Worm (Caenorhabditis elegans) whole organism, L4 larva: ENCODE results near the gene cisd-3.1.

Experiments used
- F10B5.3 ChIP-seq: sonication (generic microtip); optimal IDR thresholded peaks from 2 replicates; lab custom pipeline; 2016; ENCODE audit warnings: mild to moderate bottlenecking, missing genetic modification characterization, missing compliant biosample characterization
- F26F4.8 ChIP-seq: fragments of 200-800 bp; sonication (Bioruptor generic); conservative IDR thresholded peaks from 2 replicates; pipeline ENCODE4 v1.3.6; 2022; ENCODE audit warnings: missing genetic modification characterization, missing compliant biosample characterization
- F49E8.2 ChIP-seq: sonication (generic microtip); optimal IDR thresholded peaks from 2 replicates; lab custom pipeline; 2016; ENCODE audit warnings: missing compliant biosample characterization, mild to moderate bottlenecking, missing genetic modification characterization, borderline replicate concordance
- R02D3.7 ChIP-seq: fragments of 150-350 bp; sonication (generic microtip); optimal IDR thresholded peaks from 3 replicates; lab custom pipeline; 2014; ENCODE audit warnings: missing biosample characterization, missing genetic modification characterization
- Y105C5A.15 ChIP-seq: fragments of 200-800 bp; sonication (Bioruptor generic); IDR thresholded peaks from 2 replicates; pipeline ENCODE4 v1.3.6; 2022; ENCODE audit warnings: missing genetic modification characterization, missing compliant biosample characterization
- Y5F2A.4 ChIP-seq: fragments of 200-800 bp; sonication (Bioruptor generic); optimal IDR thresholded peaks from 2 replicates; lab custom pipeline; 2018; ENCODE audit warnings: mild to moderate bottlenecking, missing genetic modification characterization, missing compliant biosample characterization
- ZK337.2 ChIP-seq: fragments of 200-800 bp; sonication (Bioruptor generic); IDR thresholded peaks from 2 replicates; pipeline ENCODE4 v1.3.6; 2022; ENCODE audit warnings: missing genetic modification reagents, missing genetic modification characterization, missing compliant biosample characterization
- ZK546.5 ChIP-seq, 2 experiments: sonication (generic microtip); optimal IDR thresholded peaks; 2 replicates each; lab custom pipeline; 2017; ENCODE audit warnings: missing biosample characterization in 2 of 2, missing genetic modification characterization in 2 of 2
- aha-1 ChIP-seq: fragments of 150-350 bp; peaks from one replicate; lab custom pipeline; 2014; ENCODE audit warnings: missing biosample characterization, missing genetic modification characterization
- attf-4 ChIP-seq: sonication (generic microtip); optimal IDR thresholded peaks from 3 replicates; lab custom pipeline; 2017; ENCODE audit warnings: missing biosample characterization, missing genetic modification characterization
- ceh-20 ChIP-seq: fragments of 200-800 bp; sonication (Bioruptor generic); IDR thresholded peaks from 2 replicates; pipeline ENCODE4 v1.3.6; 2022; ENCODE audit warnings: missing genetic modification reagents, missing genetic modification characterization, missing compliant biosample characterization
- ceh-28 ChIP-seq: fragments of 150-350 bp; optimal IDR thresholded peaks from 2 replicates; lab custom pipeline; 2014; ENCODE audit warnings: missing biosample characterization, missing genetic modification reagents, missing genetic modification characterization
- ceh-32 ChIP-seq: sonication (generic microtip); optimal IDR thresholded peaks from 2 replicates; lab custom pipeline; 2016; ENCODE audit warnings: mild to moderate bottlenecking, missing genetic modification characterization, missing compliant biosample characterization; ENCODE audit not compliant: poor library complexity
- ceh-62 ChIP-seq: sonication (generic microtip); optimal IDR thresholded peaks from 2 replicates; lab custom pipeline; 2017; ENCODE audit warnings: missing biosample characterization, missing genetic modification characterization
- ceh-82 ChIP-seq: sonication (generic microtip); optimal IDR thresholded peaks from 2 replicates; lab custom pipeline; 2017; ENCODE audit warnings: missing biosample characterization, missing genetic modification characterization
- cey-2 ChIP-seq: sonication (generic microtip); optimal IDR thresholded peaks from 3 replicates; lab custom pipeline; 2017; ENCODE audit warnings: missing genetic modification characterization, mild to moderate bottlenecking, missing compliant biosample characterization, antibody characterized with exemption, borderline replicate concordance; ENCODE audit not compliant: insufficient read depth
- ctbp-1 ChIP-seq: fragments of 200-800 bp; sonication (Bioruptor generic); IDR thresholded peaks from 2 replicates; pipeline ENCODE4 v1.3.6; 2022; ENCODE audit warnings: missing genetic modification reagents, missing genetic modification characterization, missing compliant biosample characterization
- daf-12 ChIP-seq: fragments of 150-350 bp; optimal IDR thresholded peaks from 2 replicates; lab custom pipeline; 2014; ENCODE audit warnings: missing biosample characterization, missing genetic modification reagents, missing genetic modification characterization
- daf-16 ChIP-seq, 3 experiments: sonication (generic microtip); optimal IDR thresholded peaks; 2 replicates each; lab custom pipeline; 2016 to 2017; ENCODE audit warnings: missing genetic modification characterization in 3 of 3, missing genetic modification reagents in 3 of 3, mild to moderate bottlenecking in 2 of 3, missing compliant biosample characterization in 2 of 3, missing biosample characterization in 1 of 3, moderate library complexity in 1 of 3
- dmd-6 ChIP-seq: fragments of 200-800 bp; sonication (Bioruptor generic); IDR thresholded peaks from 2 replicates; pipeline ENCODE4 v1.3.6; 2022; ENCODE audit warnings: missing genetic modification reagents, missing genetic modification characterization, missing compliant biosample characterization
- dmd-9 ChIP-seq: fragments of 200-800 bp; sonication (Bioruptor generic); IDR thresholded peaks from 2 replicates; pipeline ENCODE4 v1.3.6; 2022; ENCODE audit warnings: missing genetic modification reagents, missing genetic modification characterization, missing compliant biosample characterization
- dve-1 ChIP-seq: sonication (generic microtip); optimal IDR thresholded peaks from 2 replicates; lab custom pipeline; 2017; ENCODE audit warnings: antibody characterized with exemption, mild to moderate bottlenecking, missing genetic modification characterization, missing compliant biosample characterization; ENCODE audit not compliant: insufficient read depth
- egl-43 ChIP-seq: fragments of 200-800 bp; sonication (Bioruptor generic); IDR thresholded peaks from 2 replicates; pipeline ENCODE4 v1.3.6; 2022; ENCODE audit warnings: missing genetic modification reagents, missing genetic modification characterization, missing compliant biosample characterization
- fos-1 ChIP-seq: fragments of 150-350 bp; optimal IDR thresholded peaks from 2 replicates; lab custom pipeline; 2014; ENCODE audit warnings: missing biosample characterization, missing genetic modification characterization
- hif-1 ChIP-seq, 2 experiments: sonication (generic microtip); optimal IDR thresholded peaks; 2 replicates each; lab custom pipeline; 2016 to 2017; ENCODE audit warnings: missing compliant biosample characterization in 2 of 2, missing genetic modification characterization in 2 of 2, missing genetic modification reagents in 2 of 2, missing genotype in 2 of 2, mild to moderate bottlenecking in 1 of 2
- hmg-1.1 ChIP-seq: fragments of 200-800 bp; sonication (Bioruptor generic); IDR thresholded peaks from 2 replicates; pipeline ENCODE4 v1.3.6; 2022; ENCODE audit warnings: missing genetic modification reagents, missing genetic modification characterization, missing compliant biosample characterization
- jun-1 ChIP-seq: fragments of 150-350 bp; optimal IDR thresholded peaks from 2 replicates; lab custom pipeline; 2014; ENCODE audit warnings: missing biosample characterization, missing genetic modification reagents, missing genetic modification characterization
- lin-1 ChIP-seq: fragments of 200-800 bp; sonication (Bioruptor generic); IDR thresholded peaks from 2 replicates; pipeline ENCODE4 v1.3.6; 2022; ENCODE audit warnings: missing genetic modification reagents, missing genetic modification characterization, missing compliant biosample characterization
- lin-13 ChIP-seq: fragments of 150-350 bp; optimal IDR thresholded peaks from 2 replicates; lab custom pipeline; 2014; ENCODE audit warnings: missing biosample characterization, missing genetic modification reagents, missing genetic modification characterization
- lin-38 ChIP-seq: fragments of 200-800 bp; sonication (Bioruptor generic); IDR thresholded peaks from 2 replicates; pipeline ENCODE4 v1.3.6; 2022; ENCODE audit warnings: missing genetic modification reagents, missing genetic modification characterization, missing compliant biosample characterization
- lin-39 ChIP-seq: fragments of 150-350 bp; optimal IDR thresholded peaks from 2 replicates; lab custom pipeline; 2014; ENCODE audit warnings: missing biosample characterization, missing genetic modification reagents, missing genetic modification characterization
- madf-5 ChIP-seq, 2 experiments: fragments of 200-800 bp; sonication (Bioruptor generic); IDR thresholded peaks; 2 replicates each; pipeline ENCODE4 v1.3.6; 2022; ENCODE audit warnings: missing compliant biosample characterization in 2 of 2, missing genetic modification characterization in 2 of 2
- madf-9 ChIP-seq: fragments of 200-800 bp; sonication (Bioruptor generic); conservative IDR thresholded peaks from 2 replicates; pipeline ENCODE4 v1.3.6; 2022; ENCODE audit warnings: missing genetic modification reagents, missing genetic modification characterization, missing compliant biosample characterization
- mep-1 ChIP-seq: fragments of 150-350 bp; sonication (generic microtip); optimal IDR thresholded peaks from 3 replicates; lab custom pipeline; 2014; ENCODE audit warnings: missing biosample characterization, missing genetic modification characterization
- mes-2 ChIP-seq: sonication (generic microtip); optimal IDR thresholded peaks from 2 replicates; lab custom pipeline; 2016; ENCODE audit warnings: missing genotype, mild to moderate bottlenecking, missing genetic modification characterization, missing compliant biosample characterization; ENCODE audit not compliant: poor library complexity, severe bottlenecking
- mxl-3 ChIP-seq: fragments of 200-800 bp; sonication (Bioruptor generic); optimal IDR thresholded peaks from 2 replicates; lab custom pipeline; 2018; ENCODE audit warnings: mild to moderate bottlenecking, missing genetic modification characterization, missing compliant biosample characterization
- nhr-10 ChIP-seq: fragments of 150-350 bp; optimal IDR thresholded peaks from 2 replicates; lab custom pipeline; 2014; ENCODE audit warnings: missing biosample characterization, missing genetic modification characterization
- nhr-111 ChIP-seq: fragments of 200-800 bp; sonication (Bioruptor generic); optimal IDR thresholded peaks from 2 replicates; lab custom pipeline; 2018; ENCODE audit warnings: mild to moderate bottlenecking, missing genetic modification characterization, missing compliant biosample characterization
- nhr-25 ChIP-seq: sonication (generic microtip); optimal IDR thresholded peaks from 2 replicates; lab custom pipeline; 2017; ENCODE audit warnings: missing genetic modification characterization, mild to moderate bottlenecking, missing compliant biosample characterization, antibody characterized with exemption, moderate library complexity, borderline replicate concordance; ENCODE audit not compliant: insufficient read depth
- nhr-28 ChIP-seq: fragments of 150-350 bp; optimal IDR thresholded peaks from 2 replicates; lab custom pipeline; 2014; ENCODE audit warnings: missing biosample characterization, missing genetic modification characterization
- nhr-41 ChIP-seq: fragments of 200-800 bp; sonication (Bioruptor generic); IDR thresholded peaks from 2 replicates; pipeline ENCODE4 v1.3.6; 2022; ENCODE audit warnings: missing genetic modification reagents, missing genetic modification characterization, missing compliant biosample characterization
- nhr-42 ChIP-seq: fragments of 200-800 bp; sonication (Bioruptor generic); IDR thresholded peaks from 2 replicates; pipeline ENCODE4 v1.3.6; 2022; ENCODE audit warnings: missing genetic modification characterization, missing compliant biosample characterization
- nhr-48 ChIP-seq: sonication (generic microtip); optimal IDR thresholded peaks from 2 replicates; lab custom pipeline; 2016; ENCODE audit warnings: mild to moderate bottlenecking, missing genetic modification characterization, missing compliant biosample characterization
- saeg-2 ChIP-seq: fragments of 200-800 bp; sonication (Bioruptor generic); IDR thresholded peaks from 2 replicates; pipeline ENCODE4 v1.3.6; 2022; ENCODE audit warnings: missing genetic modification reagents, missing genetic modification characterization, missing compliant biosample characterization
- tag-97 ChIP-seq: fragments of 200-800 bp; sonication (Bioruptor generic); IDR thresholded peaks from 2 replicates; pipeline ENCODE4 v1.3.6; 2022; ENCODE audit warnings: missing genetic modification characterization, missing compliant biosample characterization
- tra-1 ChIP-seq: fragments of 200-800 bp; sonication (Bioruptor generic); IDR thresholded peaks from 2 replicates; pipeline ENCODE4 v1.3.6; 2022; ENCODE audit warnings: missing genetic modification reagents, missing genetic modification characterization, missing compliant biosample characterization
- zfp-2 ChIP-seq: sonication (generic microtip); optimal IDR thresholded peaks from 2 replicates; lab custom pipeline; 2016; ENCODE audit warnings: mild to moderate bottlenecking, missing genetic modification characterization, missing compliant biosample characterization
- zfp-3 ChIP-seq: fragments of 200-800 bp; sonication (Bioruptor generic); conservative IDR thresholded peaks from 2 replicates; pipeline ENCODE4 v1.3.6; 2022; ENCODE audit warnings: missing genetic modification reagents, missing genetic modification characterization, missing compliant biosample characterization
- ztf-7 ChIP-seq: fragments of 150-350 bp; optimal IDR thresholded peaks from 2 replicates; lab custom pipeline; 2014; ENCODE audit warnings: missing biosample characterization, missing genetic modification characterization

Gene cisd-3.1

ce11 chrIII:4506140-4506539 lies 36.5 kb upstream of the cisd-3.1 start (continued):
- no peak for TF ChIP-seq lin-39 (tag; lab: Kevin White, UChicago)
- no peak for TF ChIP-seq Y5F2A.4 (GFP tag; lab: Kevin White, UChicago)
- TF ChIP-seq Y105C5A.15 = no peak
- TF ChIP-seq mep-1 = no peak
- TF ChIP-seq lin-13 (GFP tag; lab: Kevin White, UChicago) = no peak
- TF ChIP-seq nhr-10 (tag; lab: Kevin White, UChicago) = no peak
- no peak for TF ChIP-seq egl-43 (GFP tag; lab: Robert Waterston, UW)
- TF ChIP-seq ceh-62 (tag; lab: Kevin White, UChicago) = no peak
- no peak for TF ChIP-seq jun-1 (tag; lab: Kevin White, UChicago)
- no peak for TF ChIP-seq ceh-20 (GFP tag; lab: Robert Waterston, UW)
- no peak for TF ChIP-seq madf-9 (GFP tag; lab: Robert Waterston, UW)
- no peak for TF ChIP-seq ceh-28
- no peak for TF ChIP-seq hmg-1.1 (GFP tag; lab: Robert Waterston, UW)
- TF ChIP-seq hif-1 (tag; optimal IDR thresholded peaks at IDR 0.05; lab: Kevin White, UChicago) = no peak
- TF ChIP-seq dmd-6 (GFP tag; lab: Robert Waterston, UW) = peak; percentile 72
- no peak for TF ChIP-seq nhr-41
- no peak for TF ChIP-seq ZK546.5 (tag; optimal IDR thresholded peaks at IDR 0.05; lab: Kevin White, UChicago)
- TF ChIP-seq ceh-32 = no peak
- peak; percentile 82 for TF ChIP-seq aha-1 (tag; lab: Kevin White, UChicago)
- no peak for TF ChIP-seq tag-97 (GFP tag; lab: Robert Waterston, UW)
- TF ChIP-seq F26F4.8 (GFP tag; lab: Robert Waterston, UW) = no peak
- TF ChIP-seq lin-38 (GFP tag; lab: Robert Waterston, UW) = no peak
- no peak for TF ChIP-seq cey-2 (tag; lab: Kevin White, UChicago)
- TF ChIP-seq tra-1 = 0 out of 2 replicates have a peak, but pooled peaks have one; percentile 18
- no peak for TF ChIP-seq zfp-3
- TF ChIP-seq R02D3.7 (tag; lab: Kevin White, UChicago) = no peak
- TF ChIP-seq attf-4 (tag; lab: Kevin White, UChicago) = no peak
- TF ChIP-seq F10B5.3 = no peak
- TF ChIP-seq ceh-82 = no peak
- TF ChIP-seq madf-5 (GFP tag; IDR thresholded peaks at IDR 0.05; lab: Robert Waterston, UW) = no peak
- TF ChIP-seq daf-16 (GFP tag; optimal IDR thresholded peaks at IDR 0.05; lab: Kevin White, UChicago) = no peak
- TF ChIP-seq daf-16 (tag; optimal IDR thresholded peaks at IDR 0.05; lab: Kevin White, UChicago) = peak; percentile 49

- TF ChIP-seq F49E8.2 (tag; lab: Kevin White, UChicago) = no peak
- TF ChIP-seq nhr-28 (tag; lab: Kevin White, UChicago) = peak; percentile 73
- TF ChIP-seq ceh-32 = no peak
- no peak for TF ChIP-seq ZK337.2
- no peak for TF ChIP-seq zfp-2
- no peak for TF ChIP-seq ctbp-1 (GFP tag; lab: Robert Waterston, UW)
- TF ChIP-seq cey-2 (tag; lab: Kevin White, UChicago) = no peak
- no peak for TF ChIP-seq dmd-9 (GFP tag; lab: Robert Waterston, UW)
- no peak for TF ChIP-seq fos-1 (tag; lab: Kevin White, UChicago)
- no peak for TF ChIP-seq nhr-42 (GFP tag; lab: Robert Waterston, UW)
- no peak for TF ChIP-seq nhr-111 (GFP tag; lab: Kevin White, UChicago)
- no peak for TF ChIP-seq ZK546.5 (tag; optimal IDR thresholded peaks at IDR 0.05; lab: Kevin White, UChicago)
- no peak for TF ChIP-seq hmg-1.1 (GFP tag; lab: Robert Waterston, UW)
- TF ChIP-seq dmd-6 (GFP tag; lab: Robert Waterston, UW) = peak; percentile 75
- peak; percentile 5 for TF ChIP-seq mxl-3
- TF ChIP-seq nhr-48 (tag; lab: Kevin White, UChicago) = peak; percentile 39
- TF ChIP-seq dve-1 (tag; lab: Kevin White, UChicago) = peak; percentile 32
- no peak for TF ChIP-seq nhr-25
- TF ChIP-seq daf-16 (GFP tag; optimal IDR thresholded peaks at IDR 0.05; lab: Kevin White, UChicago) = no peak
- peak; percentile 75 for TF ChIP-seq daf-16 (tag; optimal IDR thresholded peaks at IDR 0.05; lab: Kevin White, UChicago)
- TF ChIP-seq daf-12 (tag; lab: Kevin White, UChicago) = no peak
- TF ChIP-seq saeg-2 (GFP tag; lab: Robert Waterston, UW) = no peak
- peak; percentile 9; the same call in 1 of the 2 replicates for TF ChIP-seq lin-1 (GFP tag; lab: Robert Waterston, UW)
- no peak for TF ChIP-seq mes-2 (tag; lab: Kevin White, UChicago)
- no peak for TF ChIP-seq ztf-7
- no peak for TF ChIP-seq lin-13 (GFP tag; lab: Kevin White, UChicago)
These were observed 36.0 kb upstream of the cisd-3.1 start for ce11 chrIII:4506590-4507128.
